Worm (Caenorhabditis elegans) whole organism, late embryonic: ENCODE data around the gene srbc-50.
A peak's percentile ranks its signal among the peaks of the same experiment; 100 is the strongest.

Experiments
- C08G9.2 ChIP-seq: sonication (generic microtip); optimal IDR thresholded peaks from 2 replicates; lab custom pipeline; 2016; ENCODE audit warnings: mild to moderate bottlenecking, missing genetic modification characterization, moderate library complexity, missing compliant biosample characterization
- F13H6.1 ChIP-seq: sonication (generic microtip); optimal IDR thresholded peaks from 2 replicates; lab custom pipeline; 2016; ENCODE audit warnings: missing genetic modification characterization, missing compliant biosample characterization
- K09A11.1 ChIP-seq: sonication (generic microtip); optimal IDR thresholded peaks from 2 replicates; lab custom pipeline; 2017; ENCODE audit warnings: antibody characterized with exemption, mild to moderate bottlenecking, missing genetic modification characterization, missing compliant biosample characterization; ENCODE audit not compliant: insufficient read depth
- T23F11.4 ChIP-seq: fragments of 200-800 bp; sonication (Bioruptor generic); optimal IDR thresholded peaks from 2 replicates; lab custom pipeline; 2018; ENCODE audit warnings: mild to moderate bottlenecking, missing genetic modification characterization, missing compliant biosample characterization
- Y22D7AL.16 ChIP-seq: sonication (generic microtip); optimal IDR thresholded peaks from 2 replicates; lab custom pipeline; 2016; ENCODE audit warnings: missing genetic modification characterization, missing compliant biosample characterization
- ama-1 ChIP-seq: fragments of 150-350 bp; optimal IDR thresholded peaks from 2 replicates; lab custom pipeline; 2014
- ceh-14 ChIP-seq: sonication (generic microtip); optimal IDR thresholded peaks from 2 replicates; lab custom pipeline; 2016; ENCODE audit warnings: missing genotype, missing genetic modification characterization, missing compliant biosample characterization
- ceh-19 ChIP-seq: fragments of 200-800 bp; sonication (Bioruptor generic); optimal IDR thresholded peaks from 2 replicates; lab custom pipeline; 2018; ENCODE audit warnings: mild to moderate bottlenecking, missing genetic modification characterization, missing compliant biosample characterization
- ceh-24 ChIP-seq: sonication (generic microtip); optimal IDR thresholded peaks from 2 replicates; lab custom pipeline; 2016; ENCODE audit warnings: mild to moderate bottlenecking, missing genetic modification characterization, missing compliant biosample characterization
- ceh-30 ChIP-seq: fragments of 150-350 bp; optimal IDR thresholded peaks from 2 replicates; lab custom pipeline; 2014; ENCODE audit warnings: missing biosample characterization, missing genetic modification characterization
- ceh-31 ChIP-seq: sonication (generic microtip); optimal IDR thresholded peaks from 2 replicates; lab custom pipeline; 2016; ENCODE audit warnings: missing genetic modification characterization, missing compliant biosample characterization
- ceh-34 ChIP-seq: sonication (generic microtip); optimal IDR thresholded peaks from 2 replicates; lab custom pipeline; 2016; ENCODE audit warnings: mild to moderate bottlenecking, missing genetic modification characterization, missing compliant biosample characterization
- ceh-45 ChIP-seq: fragments of 200-800 bp; sonication (Bioruptor generic); IDR thresholded peaks from 2 replicates; pipeline ENCODE4 v1.3.6; 2022; ENCODE audit warnings: missing genetic modification reagents, missing genetic modification characterization, missing compliant biosample characterization
- ceh-48 ChIP-seq: sonication (generic microtip); optimal IDR thresholded peaks from 2 replicates; lab custom pipeline; 2016; ENCODE audit warnings: missing genetic modification characterization, inconsistent platforms, missing compliant biosample characterization
- ceh-6 ChIP-seq: fragments of 200-800 bp; sonication (Bioruptor generic); optimal IDR thresholded peaks from 2 replicates; lab custom pipeline; 2018; ENCODE audit warnings: mild to moderate bottlenecking, missing genetic modification characterization, missing compliant biosample characterization
- ceh-9 ChIP-seq: sonication (generic microtip); optimal IDR thresholded peaks from 2 replicates; lab custom pipeline; 2016; ENCODE audit warnings: mild to moderate bottlenecking, missing genetic modification characterization, inconsistent platforms, missing compliant biosample characterization
- che-1 ChIP-seq: sonication (generic microtip); optimal IDR thresholded peaks from 2 replicates; lab custom pipeline; 2016; ENCODE audit warnings: mild to moderate bottlenecking, missing genetic modification characterization, missing compliant biosample characterization
- dve-1 ChIP-seq: sonication (generic microtip); optimal IDR thresholded peaks from 2 replicates; lab custom pipeline; 2017; ENCODE audit warnings: antibody characterized with exemption, mild to moderate bottlenecking, missing genetic modification characterization, missing compliant biosample characterization
- elt-2 ChIP-seq: sonication (generic microtip); optimal IDR thresholded peaks from 2 replicates; lab custom pipeline; 2016; ENCODE audit warnings: missing genetic modification reagents, missing genetic modification characterization, missing compliant biosample characterization
- elt-4 ChIP-seq: sonication (generic microtip); optimal IDR thresholded peaks from 2 replicates; lab custom pipeline; 2016; ENCODE audit warnings: missing genetic modification characterization, missing compliant biosample characterization
- ets-4 ChIP-seq: sonication (generic microtip); optimal IDR thresholded peaks from 2 replicates; lab custom pipeline; 2016; ENCODE audit warnings: missing genetic modification characterization, missing compliant biosample characterization
- eyg-1 ChIP-seq: sonication (generic microtip); optimal IDR thresholded peaks from 2 replicates; lab custom pipeline; 2016; ENCODE audit warnings: missing genotype, missing genetic modification characterization, missing compliant biosample characterization
- fax-1 ChIP-seq: sonication (generic microtip); optimal IDR thresholded peaks from 2 replicates; lab custom pipeline; 2016; ENCODE audit warnings: missing genotype, missing genetic modification characterization, missing compliant biosample characterization
- fkh-10 ChIP-seq: fragments of 150-350 bp; optimal IDR thresholded peaks from 2 replicates; lab custom pipeline; 2014; ENCODE audit warnings: missing biosample characterization, missing genetic modification reagents, missing genetic modification characterization
- gmeb-2 ChIP-seq: sonication (generic microtip); optimal IDR thresholded peaks from 2 replicates; lab custom pipeline; 2016; ENCODE audit warnings: missing genetic modification characterization, inconsistent platforms, missing compliant biosample characterization
- hlh-13 ChIP-seq: fragments of 200-800 bp; sonication (Bioruptor generic); optimal IDR thresholded peaks from 2 replicates; lab custom pipeline; 2018; ENCODE audit warnings: mild to moderate bottlenecking, missing genetic modification characterization, missing compliant biosample characterization
- hlh-15 ChIP-seq: sonication (generic microtip); optimal IDR thresholded peaks from 2 replicates; lab custom pipeline; 2016; ENCODE audit warnings: missing genetic modification characterization, missing compliant biosample characterization
- hlh-6 ChIP-seq: sonication (generic microtip); optimal IDR thresholded peaks from 2 replicates; lab custom pipeline; 2016; ENCODE audit warnings: missing genotype, missing genetic modification characterization, missing compliant biosample characterization
- hlh-8 ChIP-seq: sonication (generic microtip); optimal IDR thresholded peaks from 2 replicates; lab custom pipeline; 2016; ENCODE audit warnings: missing genotype, missing genetic modification characterization, missing compliant biosample characterization
- lim-6 ChIP-seq: sonication (generic microtip); optimal IDR thresholded peaks from 2 replicates; lab custom pipeline; 2016; ENCODE audit warnings: missing genetic modification characterization, missing compliant biosample characterization
- lin-11 ChIP-seq: fragments of 200-800 bp; sonication (Bioruptor generic); optimal IDR thresholded peaks from 2 replicates; lab custom pipeline; 2018; ENCODE audit warnings: mild to moderate bottlenecking, missing genetic modification characterization, missing compliant biosample characterization
- madf-2 ChIP-seq: sonication (generic microtip); optimal IDR thresholded peaks from 2 replicates; lab custom pipeline; 2017; ENCODE audit warnings: missing genetic modification characterization, missing compliant biosample characterization
- nfya-1 ChIP-seq: sonication (generic microtip); optimal IDR thresholded peaks from 2 replicates; lab custom pipeline; 2017; ENCODE audit warnings: missing genetic modification characterization, mild to moderate bottlenecking, missing compliant biosample characterization, antibody characterized with exemption, moderate library complexity
- nhr-11 ChIP-seq: fragments of 150-350 bp; optimal IDR thresholded peaks from 2 replicates; lab custom pipeline; 2014; ENCODE audit warnings: missing biosample characterization, missing genetic modification characterization
- npax-4 ChIP-seq: sonication (generic microtip); optimal IDR thresholded peaks from 2 replicates; lab custom pipeline; 2016; ENCODE audit warnings: missing genetic modification characterization, missing compliant biosample characterization
- pag-3 ChIP-seq: sonication (generic microtip); optimal IDR thresholded peaks from 2 replicates; lab custom pipeline; 2016; ENCODE audit warnings: missing compliant biosample characterization, missing genetic modification characterization, borderline replicate concordance
- pat-9 ChIP-seq: fragments of 200-800 bp; sonication (Bioruptor generic); optimal IDR thresholded peaks from 2 replicates; lab custom pipeline; 2018; ENCODE audit warnings: mild to moderate bottlenecking, missing genetic modification characterization, moderate library complexity, missing compliant biosample characterization
- pqm-1 ChIP-seq: sonication (generic microtip); optimal IDR thresholded peaks from 2 replicates; lab custom pipeline; 2016; ENCODE audit warnings: missing genetic modification characterization, missing compliant biosample characterization
- pros-1 ChIP-seq: fragments of 150-350 bp; optimal IDR thresholded peaks from 2 replicates; lab custom pipeline; 2014; ENCODE audit warnings: missing biosample characterization, missing genetic modification reagents, missing genetic modification characterization
- ref-2 ChIP-seq: sonication (generic microtip); optimal IDR thresholded peaks from 2 replicates; lab custom pipeline; 2016; ENCODE audit warnings: missing genetic modification characterization, missing compliant biosample characterization
- rnt-1 ChIP-seq: sonication (generic microtip); optimal IDR thresholded peaks from 2 replicates; lab custom pipeline; 2016; ENCODE audit warnings: missing genetic modification characterization, missing compliant biosample characterization
- sdc-2 ChIP-seq: sonication (generic microtip); optimal IDR thresholded peaks from 2 replicates; lab custom pipeline; 2016; ENCODE audit warnings: missing genotype, missing genetic modification characterization, missing compliant biosample characterization
- sox-4 ChIP-seq: sonication (generic microtip); optimal IDR thresholded peaks from 2 replicates; lab custom pipeline; 2017; ENCODE audit warnings: mild to moderate bottlenecking, missing genetic modification characterization, inconsistent platforms, missing compliant biosample characterization
- syd-9 ChIP-seq: sonication (generic microtip); optimal IDR thresholded peaks from 2 replicates; lab custom pipeline; 2016; ENCODE audit warnings: mild to moderate bottlenecking, missing genetic modification characterization, moderate library complexity, missing compliant biosample characterization
- tbx-2 ChIP-seq: sonication (generic microtip); optimal IDR thresholded peaks from 2 replicates; lab custom pipeline; 2016; ENCODE audit warnings: missing genetic modification characterization, missing compliant biosample characterization
- ttx-3 ChIP-seq: sonication (generic microtip); optimal IDR thresholded peaks from 2 replicates; lab custom pipeline; 2016; ENCODE audit warnings: missing genetic modification reagents, missing genetic modification characterization, missing compliant biosample characterization
- unc-42 ChIP-seq: sonication (generic microtip); optimal IDR thresholded peaks from 2 replicates; lab custom pipeline; 2016; ENCODE audit warnings: missing genotype, missing genetic modification characterization, missing compliant biosample characterization
- unc-55 ChIP-seq: sonication (generic microtip); optimal IDR thresholded peaks from 2 replicates; lab custom pipeline; 2017; ENCODE audit warnings: missing biosample characterization, missing genetic modification reagents, missing genetic modification characterization
- unc-86 ChIP-seq: sonication (generic microtip); optimal IDR thresholded peaks from 2 replicates; lab custom pipeline; 2016; ENCODE audit warnings: missing genetic modification characterization, missing compliant biosample characterization
- zip-5 ChIP-seq: sonication (generic microtip); optimal IDR thresholded peaks from 2 replicates; lab custom pipeline; 2016; ENCODE audit warnings: missing genetic modification characterization, missing compliant biosample characterization
- ztf-16 ChIP-seq: sonication (generic microtip); optimal IDR thresholded peaks from 2 replicates; lab custom pipeline; 2017; ENCODE audit warnings: missing genetic modification characterization, missing compliant biosample characterization

The srbc-50 gene

ce11 chrV:15824866-15825265 is at the start of gene srbc-50:
Gene srbc-50, minus strand, starts transcription at chrV:15824966.
- no peak for TF ChIP-seq rnt-1
- no peak for TF ChIP-seq gmeb-2
- no peak for TF ChIP-seq F13H6.1 (tag; lab: Kevin White, UChicago)
- TF ChIP-seq ceh-19 (GFP tag; lab: Kevin White, UChicago): no peak
- no peak for TF ChIP-seq lim-6 (tag; lab: Kevin White, UChicago)
- no peak for TF ChIP-seq ceh-48 (tag; lab: Kevin White, UChicago)

ce11 chrV:15873762-15874161 is 49.0 kb upstream of the srbc-50 start:
- TF ChIP-seq hlh-6 (tag; lab: Kevin White, UChicago): peak; percentile 99
- TF ChIP-seq ceh-14 (tag; lab: Kevin White, UChicago): peak; percentile 99
- TF ChIP-seq ref-2 (tag; lab: Kevin White, UChicago): peak; percentile 99
- peak; percentile 99 for TF ChIP-seq ttx-3 (tag; lab: Kevin White, UChicago)
- TF ChIP-seq npax-4 (tag; lab: Kevin White, UChicago): peak; percentile 98
- peak; percentile 76 for TF ChIP-seq fkh-10 (GFP tag; lab: Kevin White, UChicago)
- TF ChIP-seq syd-9: peak; percentile 99
- no peak for TF ChIP-seq nhr-11 (tag; lab: Kevin White, UChicago)
- TF ChIP-seq ceh-9 (tag; lab: Kevin White, UChicago): peak; percentile 98
- TF ChIP-seq hlh-8 (tag; lab: Kevin White, UChicago): peak; percentile 96
- TF ChIP-seq pag-3 (tag; lab: Kevin White, UChicago): peak; percentile 96
- peak; percentile 99 for TF ChIP-seq sox-4
- TF ChIP-seq T23F11.4 (GFP tag; lab: Kevin White, UChicago): peak; percentile 99
- peak; percentile 99 for TF ChIP-seq eyg-1 (tag; lab: Kevin White, UChicago)
- TF ChIP-seq ceh-45 (GFP tag; lab: Robert Waterston, UW): peak; percentile 99
- TF ChIP-seq ceh-48 (tag; lab: Kevin White, UChicago): peak; percentile 99
- peak; percentile 93 for TF ChIP-seq sdc-2 (tag; lab: Kevin White, UChicago)
- no peak for TF ChIP-seq ama-1 (lab: Kevin White, UChicago)
- TF ChIP-seq ceh-24 (tag; lab: Kevin White, UChicago): peak; percentile 99
- TF ChIP-seq pros-1 (tag; lab: Kevin White, UChicago): peak; percentile 56
- peak; percentile 88 for TF ChIP-seq ets-4 (tag; lab: Kevin White, UChicago)
- peak; percentile 93 for TF ChIP-seq ceh-31
- peak; percentile 98 for TF ChIP-seq hlh-15 (tag; lab: Kevin White, UChicago)
- TF ChIP-seq ceh-30: peak; percentile 87
- peak; percentile 100 for TF ChIP-seq pat-9
- TF ChIP-seq madf-2: peak; percentile 98
- TF ChIP-seq che-1 (tag; lab: Kevin White, UChicago): peak; percentile 98
- TF ChIP-seq pqm-1 (tag; lab: Kevin White, UChicago): peak; percentile 99
- peak; percentile 99 for TF ChIP-seq gmeb-2
- TF ChIP-seq elt-4: peak; percentile 97
- TF ChIP-seq ceh-34 (tag; lab: Kevin White, UChicago): peak; percentile 99
- peak; percentile 97 for TF ChIP-seq C08G9.2 (tag; lab: Kevin White, UChicago)
- TF ChIP-seq elt-2 (tag; lab: Kevin White, UChicago): peak; percentile 99
- TF ChIP-seq K09A11.1 (tag; lab: Kevin White, UChicago): peak; percentile 93
- peak; percentile 99 for TF ChIP-seq ceh-19 (GFP tag; lab: Kevin White, UChicago)
- TF ChIP-seq tbx-2 (tag; lab: Kevin White, UChicago): peak; percentile 98
- TF ChIP-seq ceh-6: peak; percentile 99
- TF ChIP-seq fax-1 (tag; lab: Kevin White, UChicago): peak; percentile 96
- peak; percentile 94 for TF ChIP-seq zip-5 (tag; lab: Kevin White, UChicago)
- peak; percentile 86 for TF ChIP-seq unc-42 (tag; lab: Kevin White, UChicago)
- TF ChIP-seq nfya-1: peak; percentile 90
- TF ChIP-seq dve-1 (tag; lab: Kevin White, UChicago): peak; percentile 96
- peak; percentile 97 for TF ChIP-seq lim-6 (tag; lab: Kevin White, UChicago)
- TF ChIP-seq unc-86 (tag; lab: Kevin White, UChicago): peak; percentile 99
- TF ChIP-seq lin-11 (tag; lab: Kevin White, UChicago): peak; percentile 97
- TF ChIP-seq hlh-13 (GFP tag; lab: Kevin White, UChicago): peak; percentile 99
- TF ChIP-seq ztf-16 (tag; lab: Kevin White, UChicago): peak; percentile 99
- peak; percentile 99 for TF ChIP-seq Y22D7AL.16 (tag; lab: Kevin White, UChicago)
- no peak for TF ChIP-seq unc-55 (GFP tag; lab: Kevin White, UChicago)
